Fruit fly (Drosophila melanogaster) whole organism, embryonic: ENCODE measurements around the gene Ppcs.

Experiments
- ATbp ChIP-seq: fragments of 200-800 bp; sonication (Bioruptor generic); optimal IDR thresholded peaks from 2 replicates; lab custom pipeline; 2017; ENCODE audit warnings: missing biosample characterization, mild to moderate bottlenecking, missing genetic modification characterization, missing genetic modification reagents
- Awh ChIP-seq: fragments of 200-800 bp; sonication (Bioruptor generic); IDR thresholded peaks from 2 replicates; pipeline ENCODE4, ENCODE4 v1.3.6; 2022; ENCODE audit warnings: missing biosample characterization, missing genetic modification characterization
- B-H2 ChIP-seq: fragments of 200-800 bp; sonication (Bioruptor generic); optimal IDR thresholded peaks from 2 replicates; lab custom pipeline; 2018; ENCODE audit warnings: missing biosample characterization, mild to moderate bottlenecking, missing genetic modification characterization
- CG11695 ChIP-seq: fragments of 200-800 bp; sonication (Bioruptor generic); IDR thresholded peaks from 3 replicates; pipeline ENCODE4 v1.3.6; 2022; ENCODE audit warnings: missing biosample characterization, missing genetic modification characterization
- CG11696 ChIP-seq: fragments of 200-800 bp; sonication (Bioruptor generic); IDR thresholded peaks from 2 replicates; pipeline ENCODE4 v1.3.6; 2022; ENCODE audit warnings: missing biosample characterization, missing genetic modification characterization
- CG12299 ChIP-seq: fragments of 200-800 bp; sonication (Bioruptor generic); optimal IDR thresholded peaks from 2 replicates; lab custom pipeline; 2018; ENCODE audit warnings: missing biosample characterization, mild to moderate bottlenecking, missing genetic modification characterization
- CG12391 ChIP-seq: fragments of 200-800 bp; sonication (Bioruptor generic); optimal IDR thresholded peaks from 3 replicates; lab custom pipeline; 2018; ENCODE audit warnings: missing biosample characterization, mild to moderate bottlenecking, missing genetic modification characterization, moderate library complexity
- CG12769 ChIP-seq: fragments of 200-800 bp; sonication (Bioruptor generic); optimal IDR thresholded peaks from 2 replicates; lab custom pipeline; 2019; ENCODE audit warnings: missing biosample characterization, mild to moderate bottlenecking, missing genetic modification characterization, moderate library complexity
- CG13894 ChIP-seq: fragments of 200-800 bp; sonication (Bioruptor generic); optimal IDR thresholded peaks from 3 replicates; lab custom pipeline; 2018; ENCODE audit warnings: missing biosample characterization, mild to moderate bottlenecking, missing genetic modification characterization, moderate library complexity
- CG1529 ChIP-seq: fragments of 200-800 bp; sonication (Bioruptor generic); optimal IDR thresholded peaks from 3 replicates; lab custom pipeline; 2018; ENCODE audit warnings: missing biosample characterization, missing genetic modification characterization
- CG1602 ChIP-seq: fragments of 200-800 bp; sonication (Bioruptor generic); optimal IDR thresholded peaks from 3 replicates; lab custom pipeline; 2016; ENCODE audit warnings: missing biosample characterization, missing genetic modification characterization
- CG17328 ChIP-seq: fragments of 200-800 bp; sonication (Bioruptor generic); IDR thresholded peaks from 2 replicates; pipeline ENCODE4 v1.3.6; 2022; ENCODE audit warnings: missing biosample characterization, missing genetic modification characterization
- CG18011 ChIP-seq: fragments of 200-800 bp; sonication (Bioruptor generic); optimal IDR thresholded peaks from 2 replicates; lab custom pipeline; 2017; ENCODE audit warnings: missing biosample characterization, missing genetic modification characterization, mild to moderate bottlenecking, moderate library complexity, missing genotype
- CG2712 ChIP-seq: fragments of 200-800 bp; optimal IDR thresholded peaks from 3 replicates; lab custom pipeline; 2019; ENCODE audit warnings: missing biosample characterization, mild to moderate bottlenecking, missing genetic modification characterization, moderate library complexity
- CG6254 ChIP-seq: fragments of 200-800 bp; sonication (Bioruptor generic); optimal IDR thresholded peaks from 3 replicates; lab custom pipeline; 2017; ENCODE audit warnings: mild to moderate bottlenecking, missing biosample characterization, missing genetic modification reagents, missing genetic modification characterization
- CG7372 ChIP-seq: fragments of 200-800 bp; sonication (Bioruptor generic); IDR thresholded peaks from 2 replicates; pipeline ENCODE4 v1.3.6; 2022; ENCODE audit warnings: missing biosample characterization, missing genetic modification characterization
- CoRest ChIP-seq: fragments of 200-800 bp; sonication (Bioruptor generic); optimal IDR thresholded peaks from 3 replicates; lab custom pipeline; 2018; ENCODE audit warnings: missing biosample characterization, mild to moderate bottlenecking, missing genetic modification characterization, moderate library complexity
- Eip74EF ChIP-seq, 2 experiments: fragments of 200-800 bp in 1 of 2; fragments of >200 bp in 1 of 2; sonication (Bioruptor generic) in 1 of 2; optimal IDR thresholded peaks; 2 replicates each; lab custom pipeline; 2017 to 2019; ENCODE audit warnings: missing biosample characterization in 2 of 2, missing genetic modification characterization in 2 of 2, mild to moderate bottlenecking in 1 of 2, moderate library complexity in 1 of 2
- Fer2 ChIP-seq: fragments of 200-800 bp; sonication (Bioruptor generic); optimal IDR thresholded peaks from 2 replicates; lab custom pipeline; 2018; ENCODE audit warnings: missing biosample characterization, mild to moderate bottlenecking, missing genetic modification characterization, moderate library complexity
- Hr39 ChIP-seq: fragments of >200 bp; optimal IDR thresholded peaks from 2 replicates; lab custom pipeline; 2017
- Lhr ChIP-seq: fragments of 200-800 bp; sonication (Bioruptor generic); optimal IDR thresholded peaks from 3 replicates; lab custom pipeline; 2017; ENCODE audit warnings: mild to moderate bottlenecking, missing biosample characterization, missing genetic modification reagents, missing genetic modification characterization
- Pdp1 ChIP-seq, 2 experiments: fragments of 200-800 bp; sonication (Bioruptor generic); optimal IDR thresholded peaks; 3 replicates each; lab custom pipeline; 2016; ENCODE audit warnings: missing biosample characterization in 2 of 2, missing genetic modification characterization in 2 of 2, mild to moderate bottlenecking in 1 of 2, moderate library complexity in 1 of 2
- Sin3A ChIP-seq: fragments of >200 bp; optimal IDR thresholded peaks from 2 replicates; lab custom pipeline; 2018
- Sox102F ChIP-seq: fragments of 200-800 bp; sonication (Bioruptor generic); optimal IDR thresholded peaks from 2 replicates; lab custom pipeline; 2018; ENCODE audit warnings: missing biosample characterization, mild to moderate bottlenecking, missing genetic modification characterization, moderate library complexity
- ase ChIP-seq: fragments of 200-800 bp; sonication (Bioruptor generic); IDR thresholded peaks from 3 replicates; pipeline ENCODE4 v1.3.6; 2022; ENCODE audit warnings: missing biosample characterization, missing genetic modification characterization
- bbx ChIP-seq: fragments of 200-800 bp; sonication (Bioruptor generic); IDR thresholded peaks from 2 replicates; pipeline ENCODE4 v1.3.6; 2022; ENCODE audit warnings: missing biosample characterization, missing genetic modification characterization; ENCODE audit not compliant: partially characterized antibody
- bigmax ChIP-seq: fragments of 200-800 bp; sonication (Bioruptor generic); optimal IDR thresholded peaks from 2 replicates; lab custom pipeline; 2018; ENCODE audit warnings: missing biosample characterization, mild to moderate bottlenecking, missing genetic modification characterization
- chinmo ChIP-seq: fragments of 200-800 bp; sonication (Bioruptor generic); IDR thresholded peaks from 4 replicates; pipeline ENCODE4 v1.3.6; 2022; ENCODE audit warnings: missing biosample characterization, missing genetic modification characterization; ENCODE audit not compliant: partially characterized antibody
- crol ChIP-seq: fragments of 200-800 bp; sonication (Bioruptor generic); IDR thresholded peaks from 2 replicates; pipeline ENCODE4 v1.3.6; 2022; ENCODE audit warnings: missing biosample characterization, missing genetic modification characterization
- dpn ChIP-seq, 2 experiments: fragments of 200-800 bp; sonication (Bioruptor generic); optimal IDR thresholded peaks; 3 replicates each; lab custom pipeline; 2016; ENCODE audit warnings: missing biosample characterization in 2 of 2, missing genetic modification characterization in 2 of 2
- ems ChIP-seq: fragments of 200-800 bp; sonication (Bioruptor generic); optimal IDR thresholded peaks from 3 replicates; lab custom pipeline; 2016; ENCODE audit warnings: missing biosample characterization, missing genetic modification characterization
- gce ChIP-seq: fragments of 200-800 bp; sonication (Bioruptor generic); IDR thresholded peaks from 3 replicates; pipeline ENCODE4 v1.3.6; 2022; ENCODE audit warnings: missing biosample characterization, missing genetic modification characterization
- gsb ChIP-seq: fragments of 200-800 bp; sonication (Bioruptor generic); IDR thresholded peaks from 2 replicates; pipeline ENCODE4 v1.3.6; 2022; ENCODE audit warnings: missing biosample characterization, missing genetic modification characterization
- ham ChIP-seq: fragments of 200-800 bp; sonication (Bioruptor generic); IDR thresholded peaks from 2 replicates; pipeline ENCODE4 v1.3.6; 2022; ENCODE audit warnings: missing biosample characterization, missing genetic modification characterization
- hbn ChIP-seq: fragments of 200-800 bp; sonication (Bioruptor generic); IDR thresholded peaks from 2 replicates; pipeline ENCODE4 v1.3.6; 2022; ENCODE audit warnings: missing biosample characterization, missing genetic modification characterization; ENCODE audit not compliant: partially characterized antibody
- ind ChIP-seq: fragments of 200-800 bp; sonication (Bioruptor generic); optimal IDR thresholded peaks from 3 replicates; lab custom pipeline; 2016; ENCODE audit warnings: missing biosample characterization, missing genetic modification characterization
- kah ChIP-seq: fragments of 200-800 bp; sonication (Bioruptor generic); optimal IDR thresholded peaks from 2 replicates; lab custom pipeline; 2018; ENCODE audit warnings: missing biosample characterization, mild to moderate bottlenecking, missing genetic modification characterization
- oc ChIP-seq: fragments of 200-800 bp; sonication (Bioruptor generic); optimal IDR thresholded peaks from 2 replicates; lab custom pipeline; 2018; ENCODE audit warnings: missing biosample characterization, mild to moderate bottlenecking, missing genetic modification characterization, moderate library complexity
- odd ChIP-seq: fragments of 200-800 bp; sonication (Bioruptor generic); optimal IDR thresholded peaks from 2 replicates; lab custom pipeline; 2017; ENCODE audit warnings: missing biosample characterization, mild to moderate bottlenecking, missing genetic modification characterization
- phol ChIP-seq: fragments of 200-800 bp; sonication (Bioruptor generic); optimal IDR thresholded peaks from 3 replicates; lab custom pipeline; 2018; ENCODE audit warnings: missing biosample characterization, mild to moderate bottlenecking, missing genetic modification characterization, moderate library complexity
- pita ChIP-seq: fragments of 200-800 bp; sonication (Bioruptor generic); optimal IDR thresholded peaks from 2 replicates; lab custom pipeline; 2017; ENCODE audit warnings: missing biosample characterization, mild to moderate bottlenecking, missing genetic modification characterization
- pnt ChIP-seq: fragments of 200-800 bp; sonication (Bioruptor generic); optimal IDR thresholded peaks from 3 replicates; lab custom pipeline; 2016; ENCODE audit warnings: missing biosample characterization, missing genetic modification characterization
- sd ChIP-seq: fragments of 200-800 bp; sonication (Bioruptor generic); optimal IDR thresholded peaks from 3 replicates; lab custom pipeline; 2018; ENCODE audit warnings: missing biosample characterization, mild to moderate bottlenecking, missing genetic modification characterization, moderate library complexity
- sim ChIP-seq: fragments of 200-800 bp; sonication (Bioruptor generic); IDR thresholded peaks from 2 replicates; pipeline ENCODE4 v1.3.6; 2022; ENCODE audit warnings: missing biosample characterization, missing genetic modification characterization
- sqz ChIP-seq: fragments of 200-800 bp; sonication (Bioruptor generic); optimal IDR thresholded peaks from 3 replicates; lab custom pipeline; 2018; ENCODE audit warnings: missing biosample characterization, mild to moderate bottlenecking, missing genetic modification characterization
- vnd ChIP-seq: fragments of 200-800 bp; sonication (Bioruptor generic); IDR thresholded peaks from 3 replicates; pipeline ENCODE4 v1.3.6; 2022; ENCODE audit warnings: missing biosample characterization, missing genetic modification characterization; ENCODE audit not compliant: partially characterized antibody
- vvl ChIP-seq: fragments of 200-800 bp; sonication (Bioruptor generic); IDR thresholded peaks from 2 replicates; pipeline ENCODE4 v1.3.6; 2022; ENCODE audit warnings: missing biosample characterization, missing genetic modification characterization
- yki ChIP-seq: fragments of >200 bp; optimal IDR thresholded peaks from 3 replicates; lab custom pipeline; 2018
- zen2 ChIP-seq: fragments of 200-800 bp; sonication (Bioruptor generic); IDR thresholded peaks from 3 replicates; pipeline ENCODE4 v1.3.6; 2022; ENCODE audit warnings: missing biosample characterization, missing genetic modification characterization; ENCODE audit not compliant: partially characterized antibody

The Ppcs gene

dm6 chr3R:19111159-19111558 is 36.6 kb downstream of the Ppcs start:
- peak; percentile 38 for TF ChIP-seq Hr39 (lab: Kevin White, UChicago)
- TF ChIP-seq CG12769 (tag; lab: Kevin White, UChicago), result peak; percentile 79
- no peak for TF ChIP-seq zen2 (GFP tag; lab: Robert Waterston, UW)
- TF ChIP-seq crol (GFP tag; lab: Robert Waterston, UW), result 0 out of 2 replicates have a peak, but pooled peaks have one; percentile 13
- TF ChIP-seq vvl (GFP tag; lab: Robert Waterston, UW), result peak; percentile 90
- TF ChIP-seq chinmo (GFP tag; lab: Robert Waterston, UW), result peak; percentile 62; the same call in 1 of the 4 replicates
- peak; percentile 63 for TF ChIP-seq sd (tag; lab: Kevin White, UChicago)
- no peak for TF ChIP-seq Sin3A (lab: Kevin White, UChicago)
- TF ChIP-seq oc (tag; lab: Kevin White, UChicago), result peak; percentile 64
- TF ChIP-seq ind, result no peak
- TF ChIP-seq CG18011 (GFP tag; lab: Kevin White, UChicago), result no peak
- TF ChIP-seq Eip74EF (GFP tag; optimal IDR thresholded peaks at IDR 0.05; lab: Kevin White, UChicago), result peak in 1 of 2 experiments; percentile 54

- TF ChIP-seq yki (lab: Kevin White, UChicago) (no peak), Awh (GFP tag; lab: Robert Waterston, UW) (0 out of 2 replicates have a peak, but pooled peaks have one; percentile 14), ase (no peak), Sox102F (GFP tag; lab: Kevin White, UChicago) (peak; percentile 8), Pdp1 (GFP tag; optimal IDR thresholded peaks at IDR 0.05; lab: Kevin White, UChicago) (no peak), gce (GFP tag; lab: Robert Waterston, UW) (0 out of 3 replicates have a peak, but pooled peaks have one; percentile 22), bbx (GFP tag; lab: Robert Waterston, UW) (no peak), dpn (GFP tag; optimal IDR thresholded peaks at IDR 0.05; lab: Kevin White, UChicago) (no peak), CG6254 (peak; percentile 37), ham (GFP tag; lab: Robert Waterston, UW) (no peak), CG1529 (GFP tag; lab: Kevin White, UChicago) (no peak), CG12391 (tag; lab: Kevin White, UChicago) (peak; percentile 31), CoRest (tag; lab: Kevin White, UChicago) (peak; percentile 11), CG2712 (tag; lab: Kevin White, UChicago) (peak; percentile 60), odd (GFP tag; lab: Kevin White, UChicago) (no peak), CG11696 (GFP tag; lab: Robert Waterston, UW) (0 out of 2 replicates have a peak, but pooled peaks have one; percentile 12), sim (GFP tag; lab: Robert Waterston, UW) (0 out of 2 replicates have a peak, but pooled peaks have one; percentile 27), sqz (GFP tag; lab: Kevin White, UChicago) (no peak), CG13894 (no peak), ems (no peak), Fer2 (no peak), kah (no peak), bigmax (GFP tag; lab: Kevin White, UChicago) (no peak), ATbp (peak; percentile 23), CG7372 (no peak), CG11695 (GFP tag; lab: Robert Waterston, UW) (no peak), vvl (GFP tag; lab: Robert Waterston, UW) (peak; percentile 40; the same call in 1 of the 2 replicates), gsb (GFP tag; lab: Robert Waterston, UW) (no peak), CG1602 (no peak), oc (tag; lab: Kevin White, UChicago) (no peak), CG17328 (GFP tag; lab: Robert Waterston, UW) (0 out of 2 replicates have a peak, but pooled peaks have one; percentile 39), vnd (GFP tag; lab: Robert Waterston, UW) (no peak), Lhr (no peak), pnt (GFP tag; lab: Kevin White, UChicago) (peak; percentile 13), CG12299 (no peak), B-H2 (GFP tag; lab: Kevin White, UChicago) (no peak), phol (peak; percentile 29), hbn (GFP tag; lab: Robert Waterston, UW) (no peak), pita (GFP tag; lab: Kevin White, UChicago) (no peak)
Observed at dm6 chr3R:19108126-19108525, 39.6 kb downstream of the Ppcs start.
